Fruit fly (Drosophila melanogaster): Measurements from ENCODE around the gene comm2.

dm6 chr3L:15740708-15741280, 41.1 kb upstream of the comm2 start:
- TF ChIP-seq Mes4 (GFP tag; optimal IDR thresholded peaks at IDR 0.05) (no peak), CG11093 (GFP tag; IDR thresholded peaks at IDR 0.05) (no peak), Ada2b (GFP tag; IDR thresholded peaks at IDR 0.05) (no peak), CG6791 (GFP tag; IDR thresholded peaks at IDR 0.05; ENCODE audit: partially characterized antibody) (no peak), mirr (GFP tag; optimal IDR thresholded peaks at IDR 0.05) (no peak), caup (GFP tag; optimal IDR thresholded peaks at IDR 0.05; ENCODE audit: severe bottlenecking) (no peak), Taf1 (GFP tag; IDR thresholded peaks at IDR 0.05) (no peak), Atf3 (GFP tag; optimal IDR thresholded peaks at IDR 0.05) (no peak), CG31224 (GFP tag; IDR thresholded peaks at IDR 0.05) (no peak), psq (GFP tag; optimal IDR thresholded peaks at IDR 0.05) (no peak), CG17186 (GFP tag; optimal IDR thresholded peaks at IDR 0.05) (no peak), Hey (tag; optimal IDR thresholded peaks at IDR 0.05) (no peak), CG12219 (GFP tag; optimal IDR thresholded peaks at IDR 0.05) (no peak), CG3281 (GFP tag; optimal IDR thresholded peaks at IDR 0.05) (no peak)
